Worm (Caenorhabditis elegans) whole organism, L2 larva: ENCODE data around the gene K07B1.4.
A peak's percentile ranks its signal among the peaks of the same experiment; 100 is the strongest.

Experiments used
- C34F6.9 ChIP-seq: fragments of 150-350 bp; optimal IDR thresholded peaks from 2 replicates; lab custom pipeline; 2014; ENCODE audit warnings: missing biosample characterization, missing genetic modification characterization
- F13H6.1 ChIP-seq: sonication (generic microtip); optimal IDR thresholded peaks from 2 replicates; lab custom pipeline; 2016; ENCODE audit warnings: missing genetic modification characterization, missing compliant biosample characterization
- R02D3.7 ChIP-seq: fragments of 150-350 bp; optimal IDR thresholded peaks from 2 replicates; lab custom pipeline; 2014; ENCODE audit warnings: missing biosample characterization, missing genetic modification characterization
- Y55F3AM.14 ChIP-seq: fragments of 200-800 bp; sonication (Bioruptor generic); optimal IDR thresholded peaks from 2 replicates; lab custom pipeline; 2018; ENCODE audit warnings: mild to moderate bottlenecking, missing genetic modification characterization, missing compliant biosample characterization
- ZK546.5 ChIP-seq: sonication (generic microtip); optimal IDR thresholded peaks from 2 replicates; lab custom pipeline; 2017; ENCODE audit warnings: missing biosample characterization, missing genetic modification characterization
- ama-1 ChIP-seq: fragments of 150-350 bp; optimal IDR thresholded peaks from 2 replicates; lab custom pipeline; 2018; ENCODE audit warnings: inconsistent platforms
- blmp-1 ChIP-seq: sonication (generic microtip); optimal IDR thresholded peaks from 2 replicates; lab custom pipeline; 2017; ENCODE audit warnings: missing genetic modification characterization, mild to moderate bottlenecking, missing compliant biosample characterization, antibody characterized with exemption, moderate library complexity; ENCODE audit not compliant: insufficient read depth
- ceh-16 ChIP-seq: fragments of 150-350 bp; optimal IDR thresholded peaks from 2 replicates; lab custom pipeline; 2014; ENCODE audit warnings: missing biosample characterization, missing genetic modification characterization
- dmd-4 ChIP-seq: sonication (generic microtip); optimal IDR thresholded peaks from 2 replicates; lab custom pipeline; 2017; ENCODE audit warnings: missing biosample characterization, missing genetic modification characterization
- elt-3 ChIP-seq: sonication (generic microtip); optimal IDR thresholded peaks from 2 replicates; lab custom pipeline; 2017; ENCODE audit warnings: missing biosample characterization, missing genetic modification characterization
- fos-1 ChIP-seq: fragments of 150-350 bp; optimal IDR thresholded peaks from 2 replicates; lab custom pipeline; 2014; ENCODE audit warnings: missing biosample characterization, missing genetic modification characterization
- gmeb-1 ChIP-seq: fragments of 150-350 bp; optimal IDR thresholded peaks from 2 replicates; lab custom pipeline; 2014; ENCODE audit warnings: missing biosample characterization, missing genetic modification characterization
- lin-11 ChIP-seq: fragments of 150-350 bp; sonication (generic microtip); optimal IDR thresholded peaks from 2 replicates; lab custom pipeline; 2014; ENCODE audit warnings: missing biosample characterization, missing genetic modification characterization, inconsistent platforms, mixed read lengths
- lin-13 ChIP-seq: fragments of 150-350 bp; optimal IDR thresholded peaks from 2 replicates; lab custom pipeline; 2014; ENCODE audit warnings: missing biosample characterization, missing genetic modification reagents, missing genetic modification characterization
- lin-39 ChIP-seq: fragments of 150-350 bp; optimal IDR thresholded peaks from 2 replicates; lab custom pipeline; 2014; ENCODE audit warnings: missing biosample characterization, missing genetic modification reagents, missing genetic modification characterization
- lsy-2 ChIP-seq, 2 experiments: fragments of 150-350 bp in 1 of 2; sonication (generic microtip) in 1 of 2; optimal IDR thresholded peaks; 2 replicates each; lab custom pipeline; 2014 to 2017; ENCODE audit warnings: missing biosample characterization in 2 of 2, missing genetic modification characterization in 2 of 2
- mab-5 ChIP-seq: fragments of 150-350 bp; optimal IDR thresholded peaks from 2 replicates; lab custom pipeline; 2014; ENCODE audit warnings: missing biosample characterization, missing genetic modification characterization
- nhr-11 ChIP-seq: fragments of 150-350 bp; optimal IDR thresholded peaks from 2 replicates; lab custom pipeline; 2014; ENCODE audit warnings: missing biosample characterization, missing genetic modification characterization
- nhr-12 ChIP-seq: fragments of 150-350 bp; optimal IDR thresholded peaks from 2 replicates; lab custom pipeline; 2014; ENCODE audit warnings: missing biosample characterization, missing genetic modification characterization
- nhr-129 ChIP-seq: fragments of 150-350 bp; optimal IDR thresholded peaks from 2 replicates; lab custom pipeline; 2014; ENCODE audit warnings: missing biosample characterization, missing genetic modification characterization
- nhr-21 ChIP-seq: fragments of 150-350 bp; optimal IDR thresholded peaks from 2 replicates; lab custom pipeline; 2014; ENCODE audit warnings: missing biosample characterization, missing genetic modification characterization
- nhr-23 ChIP-seq: fragments of 150-350 bp; optimal IDR thresholded peaks from 2 replicates; lab custom pipeline; 2014; ENCODE audit warnings: missing biosample characterization, missing genetic modification reagents, missing genetic modification characterization
- nhr-25 ChIP-seq: fragments of 150-350 bp; sonication (generic microtip); optimal IDR thresholded peaks from 3 replicates; lab custom pipeline; 2014; ENCODE audit warnings: missing biosample characterization, missing genetic modification characterization
- nhr-6 ChIP-seq: fragments of 150-350 bp; optimal IDR thresholded peaks from 2 replicates; lab custom pipeline; 2014; ENCODE audit warnings: missing biosample characterization, missing genetic modification characterization
- peb-1 ChIP-seq: fragments of 150-350 bp; optimal IDR thresholded peaks from 2 replicates; lab custom pipeline; 2014; ENCODE audit warnings: missing biosample characterization, missing genetic modification characterization
- sem-4 ChIP-seq: fragments of 150-350 bp; optimal IDR thresholded peaks from 2 replicates; lab custom pipeline; 2014; ENCODE audit warnings: missing biosample characterization, missing genetic modification reagents, missing genetic modification characterization
- sma-3 ChIP-seq: sonication (generic microtip); optimal IDR thresholded peaks from 2 replicates; lab custom pipeline; 2016; ENCODE audit warnings: missing genetic modification reagents, missing genetic modification characterization, missing compliant biosample characterization
- sma-9 ChIP-seq, 2 experiments: fragments of 150-350 bp in 1 of 2; sonication (generic microtip) in 1 of 2; optimal IDR thresholded peaks; 2 replicates each; lab custom pipeline; 2014 to 2016; ENCODE audit warnings: missing genetic modification characterization in 2 of 2, mild to moderate bottlenecking in 1 of 2, missing biosample characterization in 1 of 2, missing compliant biosample characterization in 1 of 2, missing genetic modification reagents in 1 of 2, moderate library complexity in 1 of 2
- snpc-4 ChIP-seq: fragments of 150-350 bp; optimal IDR thresholded peaks from 2 replicates; lab custom pipeline; 2014; ENCODE audit warnings: missing biosample characterization, missing genetic modification characterization
- unc-55 ChIP-seq: fragments of 150-350 bp; sonication (generic microtip); optimal IDR thresholded peaks from 3 replicates; lab custom pipeline; 2014; ENCODE audit warnings: missing biosample characterization, missing genetic modification reagents, missing genetic modification characterization
- unc-62 ChIP-seq: fragments of 150-350 bp; optimal IDR thresholded peaks from 2 replicates; lab custom pipeline; 2014; ENCODE audit warnings: missing biosample characterization, missing genetic modification reagents, missing genetic modification characterization
- ztf-1 ChIP-seq: fragments of 200-800 bp; sonication (Bioruptor generic); conservative IDR thresholded peaks from 2 replicates; pipeline ENCODE4 v1.3.6; 2022; ENCODE audit warnings: missing genetic modification characterization, missing compliant biosample characterization
- ztf-11 ChIP-seq: sonication (generic microtip); optimal IDR thresholded peaks from 2 replicates; lab custom pipeline; 2017; ENCODE audit warnings: missing biosample characterization, missing genetic modification characterization
- ztf-4 ChIP-seq: fragments of 150-350 bp; optimal IDR thresholded peaks from 2 replicates; lab custom pipeline; 2014; ENCODE audit warnings: missing biosample characterization, missing genetic modification characterization

K07B1.4 gene

DNA sequence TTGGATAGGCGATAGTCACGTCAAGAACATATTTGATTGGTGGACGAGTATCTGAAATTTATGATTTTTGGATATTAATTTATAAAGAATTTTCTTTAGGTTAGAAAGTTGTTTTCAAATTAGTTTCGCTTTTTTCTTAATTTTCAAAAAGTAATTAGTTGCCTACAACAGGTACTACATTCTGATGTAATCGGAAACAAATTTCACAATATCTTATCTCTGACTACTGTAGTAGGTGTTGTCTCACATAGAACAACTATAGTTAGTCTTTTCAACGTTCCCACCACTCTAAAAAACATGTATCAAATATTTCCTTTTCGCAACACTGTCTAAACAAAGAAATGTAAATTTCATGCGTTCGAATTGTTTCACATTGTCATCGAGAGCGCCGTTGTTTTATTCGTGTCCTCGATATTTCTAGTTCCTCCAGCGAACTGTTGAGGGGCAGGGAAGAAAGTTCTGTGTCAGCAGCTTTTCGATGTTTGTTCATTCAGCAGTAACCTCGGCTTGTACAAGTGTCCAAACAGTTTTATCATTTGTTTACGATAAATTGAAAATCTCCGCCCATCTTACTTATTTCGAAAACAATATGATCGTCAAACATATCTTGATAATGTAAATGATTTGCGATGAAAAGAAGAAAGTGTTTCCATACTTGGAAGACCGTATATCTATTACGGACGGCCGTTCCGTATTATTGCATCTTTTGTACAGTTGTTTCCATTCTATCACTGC is 642 bp downstream of the K07B1.4 start:
- TF ChIP-seq nhr-11 (tag; lab: Kevin White, UChicago) (no peak), ZK546.5 (tag; lab: Kevin White, UChicago) (no peak), ceh-16 (tag; lab: Kevin White, UChicago) (no peak), lin-13 (no peak), Y55F3AM.14 (GFP tag; lab: Kevin White, UChicago) (no peak), sem-4 (no peak), ztf-4 (tag; lab: Kevin White, UChicago) (no peak), dmd-4 (tag; lab: Kevin White, UChicago) (no peak)

- TF ChIP-seq nhr-129 (tag; lab: Kevin White, UChicago): peak; percentile 7
- TF ChIP-seq F13H6.1: peak; percentile 48
- TF ChIP-seq lin-39: no peak
- no peak for TF ChIP-seq lin-13
- no peak for TF ChIP-seq mab-5 (tag; lab: Kevin White, UChicago)
- TF ChIP-seq sma-9 (GFP tag; optimal IDR thresholded peaks at IDR 0.05; lab: Kevin White, UChicago): no peak
- no peak for TF ChIP-seq sma-9 (tag; optimal IDR thresholded peaks at IDR 0.05; lab: Kevin White, UChicago)
These were observed 4.0 kb downstream of the K07B1.4 start for ce11 chrV:9332611-9333315.

- TF ChIP-seq ztf-11 (tag; lab: Kevin White, UChicago) (no peak), unc-55 (GFP tag; lab: Kevin White, UChicago) (peak; percentile 8), F13H6.1 (no peak), ztf-1 (no peak), nhr-12 (tag; lab: Kevin White, UChicago) (no peak), elt-3 (no peak), gmeb-1 (tag; lab: Kevin White, UChicago) (peak; percentile 31), ama-1 (no peak), nhr-25 (tag; lab: Kevin White, UChicago) (peak; percentile 59), sma-9 (GFP tag; optimal IDR thresholded peaks at IDR 0.05; lab: Kevin White, UChicago) (peak; percentile 18), sma-9 (tag; optimal IDR thresholded peaks at IDR 0.05; lab: Kevin White, UChicago) (no peak), lin-11 (tag; lab: Kevin White, UChicago) (no peak), nhr-23 (no peak), sem-4 (no peak), lin-39 (no peak), snpc-4 (no peak), nhr-11 (tag; lab: Kevin White, UChicago) (no peak), peb-1 (tag; lab: Kevin White, UChicago) (no peak)
These were observed 4.7 kb downstream of the K07B1.4 start, which contains the start of gene acl-14 for ce11 chrV:9333316-9334048. TSS of gene acl-14 (minus strand) at chrV:9333631.

DNA sequence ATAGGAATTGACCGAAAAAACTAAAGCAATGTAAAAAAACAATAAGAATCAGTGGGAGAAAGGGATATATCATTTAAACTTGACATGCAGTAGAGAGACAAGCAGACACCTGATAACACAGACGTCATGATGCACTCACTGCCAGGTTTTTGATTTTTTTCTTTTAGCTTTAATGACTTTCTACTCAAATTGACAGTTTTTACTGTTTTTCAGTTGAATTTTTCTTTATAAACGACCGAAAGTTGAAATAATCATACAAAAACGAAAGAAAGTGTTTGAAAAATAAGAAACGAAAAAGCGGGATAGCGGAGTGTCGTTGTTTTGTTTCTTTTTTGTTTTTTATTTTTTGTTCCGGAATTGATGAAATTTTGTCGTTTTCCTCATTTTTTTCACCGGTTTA is 5.4 kb downstream of the K07B1.4 start, which contains the start of gene ucp-4:
Gene ucp-4 (plus strand): TSS at position 83 of the 400 bp plus-strand sequence.
- TF ChIP-seq C34F6.9 (tag; lab: Kevin White, UChicago) (peak; percentile 37), blmp-1 (tag; lab: Kevin White, UChicago) (no peak), fos-1 (tag; lab: Kevin White, UChicago) (no peak), nhr-6 (no peak)

ce11 chrV:9336462-9336861 is 7.7 kb downstream of the K07B1.4 start, which contains the start of gene coq-6:
TSS of gene coq-6 (plus strand) at chrV:9336762.
- TF ChIP-seq unc-62 (GFP tag; lab: Kevin White, UChicago) (no peak), F13H6.1 (no peak), nhr-25 (tag; lab: Kevin White, UChicago) (no peak), lin-11 (tag; lab: Kevin White, UChicago) (no peak), nhr-23 (no peak), nhr-12 (tag; lab: Kevin White, UChicago) (no peak), nhr-21 (tag; lab: Kevin White, UChicago) (no peak), sma-3 (no peak), snpc-4 (no peak), ztf-1 (no peak), lsy-2 (tag; optimal IDR thresholded peaks at IDR 0.05; lab: Kevin White, UChicago) (no peak), R02D3.7 (tag; lab: Kevin White, UChicago) (no peak), lin-39 (no peak), mab-5 (tag; lab: Kevin White, UChicago) (no peak), nhr-11 (tag; lab: Kevin White, UChicago) (no peak), fos-1 (tag; lab: Kevin White, UChicago) (no peak), unc-55 (GFP tag; lab: Kevin White, UChicago) (no peak), lin-13 (no peak), sem-4 (no peak)
